Worm (Caenorhabditis elegans): ENCODE results near the gene clec-76.

- TF ChIP-seq ref-1 (GFP tag; conservative IDR thresholded peaks at IDR 0.05): no peak
- TF ChIP-seq flt-1 (GFP tag; IDR thresholded peaks at IDR 0.05): no peak
- no peak for TF ChIP-seq ztf-23 (GFP tag; IDR thresholded peaks at IDR 0.05)
- no peak for TF ChIP-seq T22C8.4 (GFP tag; IDR thresholded peaks at IDR 0.05)
- TF ChIP-seq klf-2 (GFP tag; conservative IDR thresholded peaks at IDR 0.05): no peak
- no peak for TF ChIP-seq ztf-29 (GFP tag; IDR thresholded peaks at IDR 0.05)
Observed at ce11 chrIV:3995384-3995783, 30.3 kb downstream of the clec-76 start, which contains the start of gene F47C12.7.

All from whole organism, midembryonic.